Fruit fly (Drosophila melanogaster): Measurements from ENCODE around the gene CG13073.

CG13073 gene

DNA sequence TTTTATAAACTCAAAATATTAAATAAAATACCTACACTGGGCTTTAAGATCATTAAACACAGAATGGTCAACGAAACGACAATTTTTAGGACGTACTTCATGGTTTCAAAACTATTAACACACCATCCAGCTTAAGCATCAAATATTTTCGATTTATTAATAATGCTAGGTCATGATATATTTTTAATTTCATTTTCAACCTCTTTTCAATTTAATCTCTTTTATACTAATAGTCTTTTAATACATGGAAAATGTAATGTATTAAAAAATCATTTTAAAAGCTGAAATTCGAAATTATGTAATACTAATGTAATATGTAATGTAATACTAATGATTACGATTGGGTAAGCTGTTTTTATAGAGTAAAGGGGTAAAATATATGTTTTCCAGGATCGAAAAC lies 47.1 kb downstream of the CG13073 start, which contains the start of gene CG33796:
TSS of gene CG33796 (minus strand) at position 101 of the 400 bp plus-strand sequence.
- no peak for TF ChIP-seq GATAd (GFP tag; optimal IDR thresholded peaks at IDR 0.05)
- no peak for TF ChIP-seq dmrt93B (GFP tag; optimal IDR thresholded peaks at IDR 0.05)
- TF ChIP-seq Sp1 (GFP tag; optimal IDR thresholded peaks at IDR 0.05) = no peak
- TF ChIP-seq CrebA (GFP tag; optimal IDR thresholded peaks at IDR 0.05; ENCODE audit: borderline replicate concordance) = no peak
- TF ChIP-seq OdsH (GFP tag; optimal IDR thresholded peaks at IDR 0.05) = no peak
- no peak for TF ChIP-seq jim (GFP tag; optimal IDR thresholded peaks at IDR 0.05)
- no peak for TF ChIP-seq Mio (GFP tag; optimal IDR thresholded peaks at IDR 0.05)
- TF ChIP-seq pan (optimal IDR thresholded peaks at IDR 0.05) = no peak
- no peak for TF ChIP-seq fru (GFP tag; optimal IDR thresholded peaks at IDR 0.05)
- no peak for TF ChIP-seq N (GFP tag; optimal IDR thresholded peaks at IDR 0.05)

DNA sequence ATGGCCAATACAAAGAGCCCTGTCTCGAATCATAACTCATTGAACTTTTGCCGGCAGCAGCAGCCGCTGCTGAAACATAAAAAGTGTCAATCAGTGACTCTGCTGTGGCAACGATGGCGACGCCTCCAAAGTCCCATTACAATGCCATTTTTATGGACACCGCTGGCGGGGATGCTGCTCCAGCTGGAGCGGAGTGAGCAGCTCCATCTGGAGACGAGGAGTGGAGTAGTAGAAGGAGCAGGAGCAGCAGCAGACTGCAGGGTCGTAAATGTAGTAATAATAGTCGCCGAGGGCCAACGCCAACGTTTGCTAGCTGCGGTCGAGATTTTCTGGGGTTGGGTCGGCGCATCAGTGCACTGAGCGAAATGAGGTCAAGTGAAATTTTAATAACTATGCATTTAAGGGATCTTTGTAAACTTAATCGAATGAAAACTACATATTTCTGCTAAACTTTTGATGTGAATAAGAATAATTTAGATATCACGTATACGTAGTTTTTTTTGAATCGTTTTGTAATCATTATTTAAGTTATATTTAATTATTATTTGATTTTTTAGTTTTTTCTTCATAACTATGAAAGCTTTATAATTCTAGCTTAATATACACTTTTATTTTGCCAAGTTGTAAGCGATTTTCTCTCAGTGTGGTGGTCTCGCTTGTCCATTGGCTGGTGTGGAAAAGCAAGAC lies 48.5 kb downstream of the CG13073 start:
- TF ChIP-seq rgr (GFP tag; optimal IDR thresholded peaks at IDR 0.05) (no peak), usp (GFP tag; optimal IDR thresholded peaks at IDR 0.05) (no peak), OdsH (GFP tag; optimal IDR thresholded peaks at IDR 0.05) (no peak), h (GFP tag; optimal IDR thresholded peaks at IDR 0.05) (no peak), tai (GFP tag; optimal IDR thresholded peaks at IDR 0.05) (no peak), Myc (optimal IDR thresholded peaks at IDR 0.05) (no peak), jim (GFP tag; optimal IDR thresholded peaks at IDR 0.05) (no peak), fru (GFP tag; optimal IDR thresholded peaks at IDR 0.05) (no peak), Sp1 (GFP tag; optimal IDR thresholded peaks at IDR 0.05) (no peak), Dfd (GFP tag; optimal IDR thresholded peaks at IDR 0.05) (no peak), GATAd (GFP tag; optimal IDR thresholded peaks at IDR 0.05) (no peak), dmrt93B (GFP tag; optimal IDR thresholded peaks at IDR 0.05) (no peak), Hr83 (GFP tag; optimal IDR thresholded peaks at IDR 0.05; ENCODE audit: poor library complexity, severe bottlenecking) (no peak), dl (GFP tag; optimal IDR thresholded peaks at IDR 0.05; ENCODE audit: insufficient read depth in 1 of 2, partially characterized antibody in 2 of 2) (no peak), lola (GFP tag; optimal IDR thresholded peaks at IDR 0.05) (no peak), woc (GFP tag; optimal IDR thresholded peaks at IDR 0.05) (no peak), CG32264 (GFP tag; optimal IDR thresholded peaks at IDR 0.05) (no peak), HLH106 (tag; optimal IDR thresholded peaks at IDR 0.05) (no peak), N (GFP tag; optimal IDR thresholded peaks at IDR 0.05) (no peak)

DNA sequence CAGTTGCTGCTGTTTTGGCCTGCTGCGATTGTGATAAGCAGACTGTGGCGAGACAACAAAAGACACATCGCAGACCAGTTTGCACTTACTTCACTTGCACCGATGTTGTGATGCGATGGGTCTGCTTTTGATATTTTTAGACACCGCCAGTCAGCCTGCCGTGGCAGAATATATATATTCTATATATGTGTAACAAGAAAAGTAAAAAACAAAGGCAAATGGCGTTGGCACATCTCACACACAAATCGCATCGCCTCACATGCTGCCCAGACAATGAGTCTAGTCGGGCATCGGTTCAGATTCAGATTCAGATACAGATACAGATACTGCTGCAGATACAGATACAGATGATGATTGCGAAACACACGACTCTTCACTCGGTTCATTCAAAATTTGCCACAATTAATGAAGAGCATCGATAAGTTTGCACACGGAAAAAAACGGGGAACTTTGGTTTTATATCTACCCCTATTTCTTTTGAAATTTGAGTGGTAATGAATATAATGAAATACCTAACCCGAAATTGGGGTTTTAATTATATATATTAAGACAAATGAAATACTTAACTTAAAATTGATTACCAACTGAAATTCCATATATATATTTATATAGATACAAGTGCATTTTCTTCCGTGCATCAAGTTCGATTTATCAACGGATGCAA lies 49.2 kb downstream of the CG13073 start:
- TF ChIP-seq OdsH (GFP tag; optimal IDR thresholded peaks at IDR 0.05) (peak; percentile 6), br (GFP tag; optimal IDR thresholded peaks at IDR 0.05) (peak; percentile 31), fru (GFP tag; optimal IDR thresholded peaks at IDR 0.05) (peak; percentile 4), Vsx2 (GFP tag; optimal IDR thresholded peaks at IDR 0.05; ENCODE audit: partially characterized antibody) (no peak), dmrt93B (GFP tag; optimal IDR thresholded peaks at IDR 0.05) (no peak), Abd-B (GFP tag; optimal IDR thresholded peaks at IDR 0.05) (no peak), dl (GFP tag; optimal IDR thresholded peaks at IDR 0.05; ENCODE audit: insufficient read depth in 1 of 2, partially characterized antibody in 2 of 2) (peak in 1 of 2 experiments; percentile 8), sv (GFP tag; optimal IDR thresholded peaks at IDR 0.05) (no peak), Hnf4 (GFP tag; optimal IDR thresholded peaks at IDR 0.05) (peak; percentile 7), HLH106 (tag; optimal IDR thresholded peaks at IDR 0.05) (peak; percentile 5), ey (GFP tag; optimal IDR thresholded peaks at IDR 0.05) (no peak), Rel (GFP tag; optimal IDR thresholded peaks at IDR 0.05) (no peak), Rel (tag; optimal IDR thresholded peaks at IDR 0.05) (peak; percentile 13), CrebA (GFP tag; optimal IDR thresholded peaks at IDR 0.05; ENCODE audit: borderline replicate concordance) (peak; percentile 33), Sp1 (GFP tag; optimal IDR thresholded peaks at IDR 0.05) (peak; percentile 4), woc (GFP tag; optimal IDR thresholded peaks at IDR 0.05) (no peak)

dm6 chr3L:16166998-16167344 lies 50.1 kb downstream of the CG13073 start:
- no peak for TF ChIP-seq HLH106 (tag; optimal IDR thresholded peaks at IDR 0.05)
- no peak for TF ChIP-seq pan (optimal IDR thresholded peaks at IDR 0.05)
- no peak for TF ChIP-seq h (GFP tag; optimal IDR thresholded peaks at IDR 0.05)
- no peak for TF ChIP-seq brk (GFP tag; optimal IDR thresholded peaks at IDR 0.05)
- TF ChIP-seq Hr78 (GFP tag; optimal IDR thresholded peaks at IDR 0.05) = no peak
- no peak for TF ChIP-seq Hr83 (GFP tag; optimal IDR thresholded peaks at IDR 0.05; ENCODE audit: poor library complexity, severe bottlenecking)
- no peak for TF ChIP-seq lola (GFP tag; optimal IDR thresholded peaks at IDR 0.05)
- TF ChIP-seq Jra (GFP tag; optimal IDR thresholded peaks at IDR 0.05) = no peak
- no peak for TF ChIP-seq psq (GFP tag; optimal IDR thresholded peaks at IDR 0.05)
- TF ChIP-seq ey (GFP tag; optimal IDR thresholded peaks at IDR 0.05) = no peak
- no peak for TF ChIP-seq dsf (GFP tag; optimal IDR thresholded peaks at IDR 0.05; ENCODE audit: borderline replicate concordance)
- no peak for TF ChIP-seq usp (GFP tag; optimal IDR thresholded peaks at IDR 0.05)
- TF ChIP-seq Mio (GFP tag; optimal IDR thresholded peaks at IDR 0.05) = no peak

Data from whole organism, wandering third instar larva.